Fruit fly (Drosophila melanogaster): ENCODE data around the gene CG14662.

CG14662 gene

dm6 chr3R:4952571-4952929 is 31.5 kb downstream of the CG14662 start, which contains the start of gene Ubc6 (continued):
- TF ChIP-seq CG17612 (GFP tag; IDR thresholded peaks at IDR 0.05): no peak
- TF ChIP-seq bsh (GFP tag; optimal IDR thresholded peaks at IDR 0.05): peak in 1 of 2 experiments; percentile 53
- peak; percentile 76 for TF ChIP-seq pum (GFP tag; optimal IDR thresholded peaks at IDR 0.05)
- peak; percentile 11 for TF ChIP-seq salm (tag; optimal IDR thresholded peaks at IDR 0.05)
- no peak for TF ChIP-seq org-1 (GFP tag; optimal IDR thresholded peaks at IDR 0.05)
- peak; percentile 23 for TF ChIP-seq CG15696 (tag; optimal IDR thresholded peaks at IDR 0.05)
- TF ChIP-seq lab (GFP tag; optimal IDR thresholded peaks at IDR 0.05): peak; percentile 74
- TF ChIP-seq CG7963 (GFP tag; IDR thresholded peaks at IDR 0.05; ENCODE audit: partially characterized antibody): no peak
- TF ChIP-seq CG12659 (GFP tag; optimal IDR thresholded peaks at IDR 0.05): peak; percentile 90
- no peak for TF ChIP-seq yki (optimal IDR thresholded peaks at IDR 0.05)
- TF ChIP-seq CG12155 (GFP tag; optimal IDR thresholded peaks at IDR 0.05): peak; percentile 68
- peak; percentile 46 for TF ChIP-seq CG4854 (GFP tag; optimal IDR thresholded peaks at IDR 0.05)
- peak; percentile 48 for TF ChIP-seq CG4820 (GFP tag; optimal IDR thresholded peaks at IDR 0.05)
- no peak for TF ChIP-seq CG12071 (GFP tag; optimal IDR thresholded peaks at IDR 0.05)
- no peak for TF ChIP-seq D (optimal IDR thresholded peaks at IDR 0.05)
- TF ChIP-seq D (GFP tag; optimal IDR thresholded peaks at IDR 0.05): no peak
- TF ChIP-seq Mes4 (GFP tag; optimal IDR thresholded peaks at IDR 0.05): peak; percentile 40
- no peak for TF ChIP-seq CG15073 (GFP tag; optimal IDR thresholded peaks at IDR 0.05)
- TF ChIP-seq Hr39 (optimal IDR thresholded peaks at IDR 0.05): no peak
- TF ChIP-seq abd-A (tag; optimal IDR thresholded peaks at IDR 0.05): peak; percentile 55
- peak; percentile 6 for TF ChIP-seq fd96Cb (tag; optimal IDR thresholded peaks at IDR 0.05)
- TF ChIP-seq twi (tag; optimal IDR thresholded peaks at IDR 0.05): peak; percentile 30
- TF ChIP-seq z (GFP tag; IDR thresholded peaks at IDR 0.05): no peak
- TF ChIP-seq CG4360 (GFP tag; IDR thresholded peaks at IDR 0.05): no peak
- no peak for TF ChIP-seq al (GFP tag; IDR thresholded peaks at IDR 0.05)
- TF ChIP-seq Drgx (GFP tag; IDR thresholded peaks at IDR 0.05): no peak
- TF ChIP-seq CG7786 (GFP tag; optimal IDR thresholded peaks at IDR 0.05): peak; percentile 80
- no peak for TF ChIP-seq hth (optimal IDR thresholded peaks at IDR 0.05)
- no peak for TF ChIP-seq vvl (GFP tag; IDR thresholded peaks at IDR 0.05)
- TF ChIP-seq ssp (GFP tag; IDR thresholded peaks at IDR 0.05): no peak
- TF ChIP-seq Hey (tag; optimal IDR thresholded peaks at IDR 0.05): peak; percentile 11
- TF ChIP-seq bcd (GFP tag; optimal IDR thresholded peaks at IDR 0.05): peak; percentile 51
- TF ChIP-seq CG17385 (GFP tag; optimal IDR thresholded peaks at IDR 0.05): no peak
- no peak for TF ChIP-seq gt (GFP tag; IDR thresholded peaks at IDR 0.05)
- no peak for TF ChIP-seq Neu2 (GFP tag; optimal IDR thresholded peaks at IDR 0.05; ENCODE audit: borderline replicate concordance)
- TF ChIP-seq knrl (GFP tag; IDR thresholded peaks at IDR 0.05; ENCODE audit: partially characterized antibody): no peak
- TF ChIP-seq CG31388 (GFP tag; optimal IDR thresholded peaks at IDR 0.05): no peak
- TF ChIP-seq zfh2 (GFP tag; optimal IDR thresholded peaks at IDR 0.05): peak; percentile 86
- TF ChIP-seq gcm (GFP tag; optimal IDR thresholded peaks at IDR 0.05): no peak
- peak; percentile 69 for TF ChIP-seq fu2 (GFP tag; optimal IDR thresholded peaks at IDR 0.05)
- no peak for TF ChIP-seq Dll (GFP tag; IDR thresholded peaks at IDR 0.05; ENCODE audit: partially characterized antibody)
- no peak for TF ChIP-seq CG8765 (GFP tag; IDR thresholded peaks at IDR 0.05)
- peak; percentile 6 for TF ChIP-seq cad (GFP tag; optimal IDR thresholded peaks at IDR 0.05)
- TF ChIP-seq Nf-YB (GFP tag; optimal IDR thresholded peaks at IDR 0.05): peak; percentile 27
- peak; percentile 90 for TF ChIP-seq onecut (GFP tag; IDR thresholded peaks at IDR 0.05)
- no peak for TF ChIP-seq CG4707 (GFP tag; optimal IDR thresholded peaks at IDR 0.05)
- no peak for TF ChIP-seq CG15011 (GFP tag; optimal IDR thresholded peaks at IDR 0.05)
- peak; percentile 49 for TF ChIP-seq CG12236 (GFP tag; optimal IDR thresholded peaks at IDR 0.05)
- no peak for TF ChIP-seq H15 (GFP tag; IDR thresholded peaks at IDR 0.05)
- peak; percentile 50 for TF ChIP-seq NK7.1 (GFP tag; optimal IDR thresholded peaks at IDR 0.05)
- no peak for TF ChIP-seq scrt (GFP tag; optimal IDR thresholded peaks at IDR 0.05)
- peak; percentile 58 for TF ChIP-seq Bteb2 (GFP tag; optimal IDR thresholded peaks at IDR 0.05)
- TF ChIP-seq cas (GFP tag; IDR thresholded peaks at IDR 0.05): no peak
